Fruit fly (Drosophila melanogaster): ENCODE data around the gene Pde1c.

Pde1c gene

DNA sequence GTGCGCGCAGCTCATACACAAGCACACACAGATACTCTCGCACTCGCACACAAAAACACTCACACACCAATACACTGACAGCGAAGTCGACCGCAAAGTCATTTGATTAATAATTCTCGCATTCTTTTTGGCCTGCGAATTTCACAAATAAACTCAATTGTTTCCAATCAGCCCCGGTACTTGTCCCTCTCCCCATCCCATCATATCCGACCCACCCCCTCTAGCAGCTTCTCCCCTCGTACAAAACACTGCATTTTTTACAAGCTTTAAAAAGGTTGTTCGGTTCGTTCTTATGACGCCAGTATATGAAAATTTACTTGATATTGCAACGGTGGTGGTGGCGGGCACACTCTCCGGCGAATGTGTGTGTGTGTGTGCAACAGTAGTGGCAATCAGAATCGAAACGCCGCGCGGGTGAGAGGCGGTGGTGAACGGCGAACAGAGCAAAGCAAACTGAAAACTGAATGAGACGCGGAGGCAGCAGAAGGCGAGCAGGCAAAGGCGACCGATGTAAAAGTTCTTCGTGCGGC, 120.6 kb downstream of the Pde1c start (continued):
- TF ChIP-seq chm (GFP tag; IDR thresholded peaks at IDR 0.05) (peak; percentile 67; the same call in 1 of the 2 replicates), ERR (GFP tag; optimal IDR thresholded peaks at IDR 0.05) (peak; percentile 27), CG7745 (tag; optimal IDR thresholded peaks at IDR 0.05) (peak; percentile 2), nom (GFP tag; optimal IDR thresholded peaks at IDR 0.05) (peak; percentile 61), ara (GFP tag; IDR thresholded peaks at IDR 0.05) (0 out of 2 replicates have a peak, but pooled peaks have one; percentile 42), CkIIα-i1 (GFP tag; IDR thresholded peaks at IDR 0.05) (no peak), cwo (GFP tag; optimal IDR thresholded peaks at IDR 0.05) (no peak), Hr39 (optimal IDR thresholded peaks at IDR 0.05) (no peak), Myb (GFP tag; optimal IDR thresholded peaks at IDR 0.05) (no peak), wor (GFP tag; IDR thresholded peaks at IDR 0.05) (no peak), CG15514 (GFP tag; optimal IDR thresholded peaks at IDR 0.05) (peak; percentile 27), Sin3A (optimal IDR thresholded peaks at IDR 0.05) (no peak), Bdp1 (GFP tag; optimal IDR thresholded peaks at IDR 0.05) (no peak), ttk (GFP tag; IDR thresholded peaks at IDR 0.05) (peak; percentile 24; the same call in 1 of the 2 replicates), toy (GFP tag; IDR thresholded peaks at IDR 0.05) (no peak), MTF-1 (GFP tag; optimal IDR thresholded peaks at IDR 0.05; ENCODE audit: borderline replicate concordance) (no peak), Gsc (GFP tag; IDR thresholded peaks at IDR 0.05) (no peak), dpn (GFP tag; optimal IDR thresholded peaks at IDR 0.05) (peak in 1 of 2 experiments; percentile 5), CG14965 (GFP tag; optimal IDR thresholded peaks at IDR 0.05; ENCODE audit: borderline replicate concordance) (no peak), pfk (GFP tag; optimal IDR thresholded peaks at IDR 0.05) (no peak), Jarid2 (GFP tag; optimal IDR thresholded peaks at IDR 0.05) (peak; percentile 87), nau (GFP tag; optimal IDR thresholded peaks at IDR 0.05) (no peak), CG15269 (tag; optimal IDR thresholded peaks at IDR 0.05) (no peak), z (GFP tag; IDR thresholded peaks at IDR 0.05) (0 out of 3 replicates have a peak, but pooled peaks have one; percentile 38), CG5953 (GFP tag; IDR thresholded peaks at IDR 0.05) (no peak), CG31388 (GFP tag; optimal IDR thresholded peaks at IDR 0.05) (no peak), prd (optimal IDR thresholded peaks at IDR 0.05) (no peak), prd (GFP tag; IDR thresholded peaks at IDR 0.05) (no peak), Stat92E (GFP tag; optimal IDR thresholded peaks at IDR 0.05) (no peak), CG18599 (GFP tag; optimal IDR thresholded peaks at IDR 0.05) (peak; percentile 62), CG8388 (GFP tag; optimal IDR thresholded peaks at IDR 0.05) (no peak), Ets97D (GFP tag; optimal IDR thresholded peaks at IDR 0.05) (peak; percentile 9), al (GFP tag; IDR thresholded peaks at IDR 0.05) (no peak), NC2α (GFP tag; optimal IDR thresholded peaks at IDR 0.05) (peak; percentile 20), ham (GFP tag; IDR thresholded peaks at IDR 0.05) (no peak), CG17568 (GFP tag; optimal IDR thresholded peaks at IDR 0.05) (no peak), CG13287 (GFP tag; IDR thresholded peaks at IDR 0.05; ENCODE audit: partially characterized antibody) (0 out of 2 replicates have a peak, but pooled peaks have one; percentile 38), cg (GFP tag; optimal IDR thresholded peaks at IDR 0.05) (peak; percentile 98), grn (GFP tag; optimal IDR thresholded peaks at IDR 0.05) (no peak), sna (GFP tag; IDR thresholded peaks at IDR 0.05; ENCODE audit: partially characterized antibody) (no peak), CG7786 (GFP tag; optimal IDR thresholded peaks at IDR 0.05) (no peak), CG3065 (GFP tag; optimal IDR thresholded peaks at IDR 0.05) (no peak), CG4820 (GFP tag; optimal IDR thresholded peaks at IDR 0.05) (no peak), psq (GFP tag; optimal IDR thresholded peaks at IDR 0.05) (peak; percentile 96), E2f2 (GFP tag; IDR thresholded peaks at IDR 0.05) (peak; percentile 12; the same call in 1 of the 2 replicates), CG15073 (GFP tag; optimal IDR thresholded peaks at IDR 0.05) (peak; percentile 87), zf30C (GFP tag; optimal IDR thresholded peaks at IDR 0.05) (peak; percentile 16), CG30020 (tag; optimal IDR thresholded peaks at IDR 0.05) (no peak), Scr (GFP tag; IDR thresholded peaks at IDR 0.05; ENCODE audit: partially characterized antibody) (no peak; the same call in 1 of the 2 replicates), Spps (tag; optimal IDR thresholded peaks at IDR 0.05) (no peak), Antp (GFP tag; optimal IDR thresholded peaks at IDR 0.05) (peak; percentile 15)
